Fruit fly (Drosophila melanogaster) whole organism, embryonic: ENCODE data around the gene CG12115.

Experiments
- Asciz ChIP-seq: fragments of 200-800 bp; sonication (Bioruptor generic); optimal IDR thresholded peaks from 2 replicates; lab custom pipeline; 2017; ENCODE audit warnings: missing biosample characterization, mild to moderate bottlenecking, missing genetic modification characterization, missing genetic modification reagents
- B-H1 ChIP-seq: fragments of 200-800 bp; sonication (Bioruptor generic); IDR thresholded peaks from 3 replicates; pipeline ENCODE4 v1.3.6; 2022; ENCODE audit warnings: missing biosample characterization, missing genetic modification characterization
- Bdp1 ChIP-seq: fragments of 200-800 bp; sonication (Bioruptor generic); optimal IDR thresholded peaks from 3 replicates; lab custom pipeline; 2016; ENCODE audit warnings: missing biosample characterization, missing genetic modification characterization
- Bteb2 ChIP-seq: fragments of 200-800 bp; sonication (Bioruptor generic); optimal IDR thresholded peaks from 2 replicates; lab custom pipeline; 2016; ENCODE audit warnings: missing biosample characterization, missing genetic modification characterization
- CG10267 ChIP-seq: fragments of 200-800 bp; sonication (Bioruptor generic); optimal IDR thresholded peaks from 2 replicates; lab custom pipeline; 2018; ENCODE audit warnings: missing biosample characterization, mild to moderate bottlenecking, missing genetic modification characterization, moderate library complexity
- CG11504 ChIP-seq: fragments of 200-800 bp; sonication (Bioruptor generic); optimal IDR thresholded peaks from 3 replicates; lab custom pipeline; 2019; ENCODE audit warnings: missing biosample characterization, mild to moderate bottlenecking, missing genetic modification characterization, moderate library complexity
- CG12236 ChIP-seq: fragments of 200-800 bp; sonication (Bioruptor generic); optimal IDR thresholded peaks from 2 replicates; lab custom pipeline; 2016; ENCODE audit warnings: missing biosample characterization, missing genetic modification characterization
- CG13624 ChIP-seq: fragments of 200-800 bp; sonication (Bioruptor generic); optimal IDR thresholded peaks from 2 replicates; lab custom pipeline; 2016; ENCODE audit warnings: missing biosample characterization, missing genetic modification characterization
- CG17612 ChIP-seq: fragments of 200-800 bp; sonication (Bioruptor generic); IDR thresholded peaks from 2 replicates; pipeline ENCODE4 v1.3.6; 2022; ENCODE audit warnings: missing biosample characterization, missing genetic modification characterization
- CG18262 ChIP-seq: fragments of 200-800 bp; optimal IDR thresholded peaks from 3 replicates; lab custom pipeline; 2019; ENCODE audit warnings: missing biosample characterization, mild to moderate bottlenecking, missing genetic modification characterization, moderate library complexity
- CG18599 ChIP-seq: fragments of 200-800 bp; sonication (Bioruptor generic); optimal IDR thresholded peaks from 3 replicates; lab custom pipeline; 2017; ENCODE audit warnings: missing biosample characterization, missing genetic modification characterization, mild to moderate bottlenecking, moderate library complexity, missing genetic modification reagents
- CG2202 ChIP-seq: fragments of 200-800 bp; sonication (Bioruptor generic); optimal IDR thresholded peaks from 2 replicates; lab custom pipeline; 2018; ENCODE audit warnings: missing biosample characterization, mild to moderate bottlenecking, missing genetic modification characterization
- CG31441 ChIP-seq: fragments of 200-800 bp; sonication (Bioruptor generic); IDR thresholded peaks from 2 replicates; pipeline ENCODE4 v1.3.6; 2022; ENCODE audit warnings: missing biosample characterization, missing genetic modification characterization
- CG4707 ChIP-seq: fragments of 200-800 bp; sonication (Bioruptor generic); optimal IDR thresholded peaks from 2 replicates; lab custom pipeline; 2018; ENCODE audit warnings: missing biosample characterization, mild to moderate bottlenecking, missing genetic modification characterization, moderate library complexity
- CG4730 ChIP-seq: fragments of 200-800 bp; sonication (Bioruptor generic); IDR thresholded peaks from 2 replicates; pipeline ENCODE4 v1.3.6; 2022; ENCODE audit warnings: missing biosample characterization, missing genetic modification characterization
- CG6175 ChIP-seq: fragments of 200-800 bp; sonication (Bioruptor generic); IDR thresholded peaks from 3 replicates; pipeline ENCODE4 v1.3.6; 2022; ENCODE audit warnings: missing biosample characterization, missing genetic modification characterization
- CG8359 ChIP-seq: fragments of 200-800 bp; sonication (Bioruptor generic); optimal IDR thresholded peaks from 2 replicates; lab custom pipeline; 2017; ENCODE audit warnings: missing biosample characterization, mild to moderate bottlenecking, missing genetic modification characterization, borderline replicate concordance
- CG9215 ChIP-seq: fragments of 200-800 bp; sonication (Bioruptor generic); IDR thresholded peaks from 2 replicates; pipeline ENCODE4 v1.3.6; 2022; ENCODE audit warnings: missing biosample characterization, missing genetic modification characterization
- CG9609 ChIP-seq: fragments of 200-800 bp; sonication (Bioruptor generic); optimal IDR thresholded peaks from 3 replicates; lab custom pipeline; 2016; ENCODE audit warnings: missing biosample characterization, missing genetic modification characterization
- CHES-1-like ChIP-seq: fragments of 200-800 bp; sonication (Bioruptor generic); optimal IDR thresholded peaks from 2 replicates; lab custom pipeline; 2016; ENCODE audit warnings: missing biosample characterization, missing genetic modification characterization
- Dbx ChIP-seq: fragments of 200-800 bp; sonication (Bioruptor generic); IDR thresholded peaks from 3 replicates; pipeline ENCODE4 v1.3.6; 2022; ENCODE audit warnings: missing biosample characterization, missing genetic modification characterization
- Dp ChIP-seq: fragments of 200-800 bp; sonication (Bioruptor generic); optimal IDR thresholded peaks from 2 replicates; lab custom pipeline; 2018; ENCODE audit warnings: missing biosample characterization, mild to moderate bottlenecking, missing genetic modification characterization, moderate library complexity
- HLH3B ChIP-seq: fragments of 200-800 bp; sonication (Bioruptor generic); IDR thresholded peaks from 2 replicates; pipeline ENCODE4 v1.3.6; 2022; ENCODE audit warnings: missing biosample characterization, missing genetic modification characterization
- Med ChIP-seq: fragments of 200-800 bp; sonication (Bioruptor generic); peaks from one replicate; lab custom pipeline; 2016; ENCODE audit warnings: missing biosample characterization, missing genetic modification characterization, mild to moderate bottlenecking, inconsistent platforms, moderate library complexity
- Meics ChIP-seq: fragments of 200-800 bp; sonication (Bioruptor generic); optimal IDR thresholded peaks from 2 replicates; lab custom pipeline; 2017; ENCODE audit warnings: missing biosample characterization, mild to moderate bottlenecking, missing genetic modification characterization
- Myb ChIP-seq: fragments of 200-800 bp; sonication (Bioruptor generic); optimal IDR thresholded peaks from 2 replicates; lab custom pipeline; 2016; ENCODE audit warnings: missing biosample characterization, missing genetic modification characterization
- NC2β ChIP-seq: fragments of 200-800 bp; sonication (Bioruptor generic); optimal IDR thresholded peaks from 2 replicates; lab custom pipeline; 2016; ENCODE audit warnings: missing biosample characterization, missing genetic modification characterization
- Optix ChIP-seq: fragments of 200-800 bp; sonication (Bioruptor generic); IDR thresholded peaks from 3 replicates; pipeline ENCODE4 v1.3.6; 2022; ENCODE audit warnings: missing biosample characterization, missing genetic modification characterization
- Ravus ChIP-seq: fragments of 200-800 bp; sonication (Bioruptor generic); IDR thresholded peaks from 2 replicates; pipeline ENCODE4 v1.3.6; 2022; ENCODE audit warnings: missing biosample characterization, missing genetic modification characterization
- Spps ChIP-seq: fragments of 200-800 bp; sonication (Bioruptor generic); optimal IDR thresholded peaks from 2 replicates; lab custom pipeline; 2018; ENCODE audit warnings: missing biosample characterization, mild to moderate bottlenecking, missing genetic modification characterization
- Taf1 ChIP-seq: fragments of 200-800 bp; sonication (Bioruptor generic); IDR thresholded peaks from 2 replicates; pipeline ENCODE4 v1.3.6; 2022; ENCODE audit warnings: missing biosample characterization, missing genetic modification characterization
- Tbp ChIP-seq: fragments of >200 bp; optimal IDR thresholded peaks from 2 replicates; lab custom pipeline; 2018; ENCODE audit warnings: missing biosample characterization, missing genetic modification characterization
- al ChIP-seq: fragments of 200-800 bp; sonication (Bioruptor generic); IDR thresholded peaks from 2 replicates; pipeline ENCODE4 v1.3.6; 2022; ENCODE audit warnings: missing biosample characterization, missing genetic modification characterization
- bcd ChIP-seq: fragments of 200-800 bp; sonication (Bioruptor generic); optimal IDR thresholded peaks from 2 replicates; lab custom pipeline; 2017; ENCODE audit warnings: missing biosample characterization, mild to moderate bottlenecking, missing genetic modification characterization
- croc ChIP-seq: fragments of 200-800 bp; sonication (Bioruptor generic); conservative IDR thresholded peaks from 3 replicates; pipeline ENCODE4 v1.3.6; 2022; ENCODE audit warnings: missing biosample characterization, missing genetic modification characterization
- dm ChIP-seq: fragments of 200-800 bp; sonication (Bioruptor generic); optimal IDR thresholded peaks from 3 replicates; lab custom pipeline; 2016; ENCODE audit warnings: missing biosample characterization, missing genetic modification characterization
- ewg ChIP-seq: fragments of 200-800 bp; sonication (Bioruptor generic); optimal IDR thresholded peaks from 3 replicates; lab custom pipeline; 2017; ENCODE audit warnings: mild to moderate bottlenecking, missing biosample characterization, missing genetic modification reagents, missing genetic modification characterization
- exex ChIP-seq: fragments of 200-800 bp; sonication (Bioruptor generic); optimal IDR thresholded peaks from 4 replicates; lab custom pipeline; 2018; ENCODE audit warnings: missing biosample characterization, mild to moderate bottlenecking, missing genetic modification characterization, moderate library complexity
- gem ChIP-seq: fragments of 200-800 bp; sonication (Bioruptor generic); optimal IDR thresholded peaks from 2 replicates; lab custom pipeline; 2019; ENCODE audit warnings: missing biosample characterization, mild to moderate bottlenecking, missing genetic modification characterization, moderate library complexity
- jumu ChIP-seq: fragments of 200-800 bp; sonication (Bioruptor generic); optimal IDR thresholded peaks from 3 replicates; lab custom pipeline; 2016; ENCODE audit warnings: missing biosample characterization, missing genetic modification characterization
- knrl ChIP-seq: fragments of 200-800 bp; sonication (Bioruptor generic); IDR thresholded peaks from 3 replicates; pipeline ENCODE4 v1.3.6; 2022; ENCODE audit warnings: missing biosample characterization, missing genetic modification characterization; ENCODE audit not compliant: partially characterized antibody
- luna ChIP-seq: fragments of 200-800 bp; sonication (Bioruptor generic); optimal IDR thresholded peaks from 2 replicates; lab custom pipeline; 2016; ENCODE audit warnings: missing biosample characterization, missing genetic modification characterization
- nerfin-2 ChIP-seq: fragments of 200-800 bp; sonication (Bioruptor generic); IDR thresholded peaks from 2 replicates; pipeline ENCODE4 v1.3.6; 2022; ENCODE audit warnings: missing biosample characterization, missing genetic modification characterization; ENCODE audit not compliant: partially characterized antibody
- pb ChIP-seq: fragments of 200-800 bp; sonication (Bioruptor generic); optimal IDR thresholded peaks from 3 replicates; lab custom pipeline; 2016; ENCODE audit warnings: missing biosample characterization, missing genetic modification characterization
- pita ChIP-seq: fragments of 200-800 bp; sonication (Bioruptor generic); optimal IDR thresholded peaks from 2 replicates; lab custom pipeline; 2017; ENCODE audit warnings: missing biosample characterization, mild to moderate bottlenecking, missing genetic modification characterization
- schlank ChIP-seq: fragments of 200-800 bp; sonication (Bioruptor generic); optimal IDR thresholded peaks from 2 replicates; lab custom pipeline; 2018; ENCODE audit warnings: missing biosample characterization, mild to moderate bottlenecking, missing genetic modification characterization
- slbo ChIP-seq: fragments of 200-800 bp; sonication (Bioruptor generic); IDR thresholded peaks from 2 replicates; pipeline ENCODE4 v1.3.6; 2022; ENCODE audit warnings: missing biosample characterization, missing genetic modification characterization
- tgo ChIP-seq: fragments of 200-800 bp; sonication (Bioruptor generic); IDR thresholded peaks from 3 replicates; pipeline ENCODE4 v1.3.6; 2022; ENCODE audit warnings: missing biosample characterization, missing genetic modification characterization
- vnd ChIP-seq: fragments of 200-800 bp; sonication (Bioruptor generic); IDR thresholded peaks from 3 replicates; pipeline ENCODE4 v1.3.6; 2022; ENCODE audit warnings: missing biosample characterization, missing genetic modification characterization; ENCODE audit not compliant: partially characterized antibody
- vvl ChIP-seq: fragments of 200-800 bp; sonication (Bioruptor generic); IDR thresholded peaks from 2 replicates; pipeline ENCODE4 v1.3.6; 2022; ENCODE audit warnings: missing biosample characterization, missing genetic modification characterization
- zen2 ChIP-seq: fragments of 200-800 bp; sonication (Bioruptor generic); IDR thresholded peaks from 3 replicates; pipeline ENCODE4 v1.3.6; 2022; ENCODE audit warnings: missing biosample characterization, missing genetic modification characterization; ENCODE audit not compliant: partially characterized antibody
- zf30C ChIP-seq: fragments of 200-800 bp; sonication (Bioruptor generic); optimal IDR thresholded peaks from 3 replicates; lab custom pipeline; 2018; ENCODE audit warnings: missing biosample characterization, mild to moderate bottlenecking, missing genetic modification characterization

CG12115 gene

dm6 chrX:9232199-9232598 lies 41.8 kb upstream of the CG12115 start, which contains the start of gene CG12121 (continued):
- peak; percentile 72 for TF ChIP-seq nerfin-2 (GFP tag; lab: Robert Waterston, UW)
- no peak for TF ChIP-seq vvl (GFP tag; lab: Robert Waterston, UW)
- no peak for TF ChIP-seq CG18262
- no peak for TF ChIP-seq ewg
- no peak for TF ChIP-seq CG11504 (tag; lab: Kevin White, UChicago)
- TF ChIP-seq CG12236 (GFP tag; lab: Kevin White, UChicago), result no peak
- no peak for TF ChIP-seq CG6175 (GFP tag; lab: Robert Waterston, UW)
- TF ChIP-seq Myb (GFP tag; lab: Kevin White, UChicago), result peak; percentile 94
- no peak for TF ChIP-seq HLH3B (GFP tag; lab: Robert Waterston, UW)
- TF ChIP-seq Bteb2 (GFP tag; lab: Kevin White, UChicago), result no peak
- no peak for TF ChIP-seq CG9609 (GFP tag; lab: Kevin White, UChicago)
- no peak for TF ChIP-seq luna (GFP tag; lab: Kevin White, UChicago)
- no peak for TF ChIP-seq tgo
- no peak for TF ChIP-seq zf30C (GFP tag; lab: Kevin White, UChicago)
- no peak for TF ChIP-seq CHES-1-like
- no peak for TF ChIP-seq CG13624 (GFP tag; lab: Kevin White, UChicago)
- no peak for TF ChIP-seq B-H1
- TF ChIP-seq CG9215, result no peak
- no peak for TF ChIP-seq CG4730
- no peak for TF ChIP-seq bcd (GFP tag; lab: Kevin White, UChicago)
- no peak for TF ChIP-seq Spps (tag; lab: Kevin White, UChicago)
- TF ChIP-seq Dbx (GFP tag; lab: Robert Waterston, UW), result no peak
- TF ChIP-seq pb, result no peak
- TF ChIP-seq CG10267 (tag; lab: Kevin White, UChicago), result no peak
- TF ChIP-seq Asciz, result no peak
- TF ChIP-seq knrl (GFP tag; lab: Robert Waterston, UW), result peak; percentile 52; the same call in 2 of the 3 replicates
- peak; percentile 71 for TF ChIP-seq vnd (GFP tag; lab: Robert Waterston, UW)
- TF ChIP-seq dm (GFP tag; lab: Kevin White, UChicago), result peak; percentile 11
- no peak for TF ChIP-seq CG4707 (GFP tag; lab: Kevin White, UChicago)
- TF ChIP-seq gem (tag; lab: Kevin White, UChicago), result no peak
- TF ChIP-seq Meics (GFP tag; lab: Kevin White, UChicago), result no peak
- TF ChIP-seq CG17612 (GFP tag; lab: Robert Waterston, UW), result no peak
- TF ChIP-seq NC2β (GFP tag; lab: Kevin White, UChicago), result no peak
- no peak for TF ChIP-seq jumu (GFP tag; lab: Kevin White, UChicago)
- no peak for TF ChIP-seq CG2202 (tag; lab: Kevin White, UChicago)
- TF ChIP-seq CG18599 (GFP tag; lab: Kevin White, UChicago), result no peak
- TF ChIP-seq slbo, result no peak
- TF ChIP-seq schlank (tag; lab: Kevin White, UChicago), result no peak
- no peak for TF ChIP-seq CG8359
- TF ChIP-seq zen2, result peak; percentile 70
- TF ChIP-seq Ravus (GFP tag; lab: Robert Waterston, UW), result no peak
- TF ChIP-seq al (GFP tag; lab: Robert Waterston, UW), result no peak
- TF ChIP-seq Dp (GFP tag; lab: Kevin White, UChicago), result peak; percentile 81
- TF ChIP-seq pita, result no peak
- no peak for TF ChIP-seq croc
- no peak for TF ChIP-seq exex
- TF ChIP-seq Taf1, result no peak
- TF ChIP-seq CG31441 (GFP tag; lab: Robert Waterston, UW), result no peak
- no peak for TF ChIP-seq Tbp (GFP tag; lab: Kevin White, UChicago)
- no peak for TF ChIP-seq Optix
- TF ChIP-seq Med (GFP tag; lab: Kevin White, UChicago), result peak; percentile 67
- TF ChIP-seq Bdp1, result no peak
